Fruit fly (Drosophila melanogaster) whole organism, wandering third instar larva: Measurements from ENCODE around the gene CG32271.

Source experiments
- Abd-B ChIP-seq: fragments of >200 bp; optimal IDR thresholded peaks from 2 replicates; lab custom pipeline; 2017; ENCODE audit warnings: missing biosample characterization, missing genetic modification characterization
- CrebA ChIP-seq: fragments of 200-800 bp; sonication (Bioruptor generic); optimal IDR thresholded peaks from 2 replicates; lab custom pipeline; 2016; ENCODE audit warnings: missing biosample characterization, mild to moderate bottlenecking, missing genetic modification characterization, borderline replicate concordance
- Dfd ChIP-seq: fragments of >200 bp; optimal IDR thresholded peaks from 2 replicates; lab custom pipeline; 2017; ENCODE audit warnings: missing biosample characterization, missing genetic modification characterization
- Dif ChIP-seq: fragments of 200-275, 200-300 bp; sonication (Bioruptor generic); optimal IDR thresholded peaks from 2 replicates; lab custom pipeline; 2018; ENCODE audit warnings: missing biosample characterization, missing genetic modification characterization; ENCODE audit not compliant: partially characterized antibody
- GATAd ChIP-seq: sonication (Bioruptor generic); optimal IDR thresholded peaks from 2 replicates; lab custom pipeline; 2016; ENCODE audit warnings: missing biosample characterization, missing genetic modification characterization
- Hnf4 ChIP-seq: fragments of 200-800 bp; sonication (Bioruptor generic); optimal IDR thresholded peaks from 2 replicates; lab custom pipeline; 2016; ENCODE audit warnings: missing biosample characterization, mild to moderate bottlenecking, missing genetic modification characterization
- Hr78 ChIP-seq: fragments of >200 bp; optimal IDR thresholded peaks from 2 replicates; lab custom pipeline; 2017; ENCODE audit warnings: missing biosample characterization, missing genetic modification characterization
- Hr83 ChIP-seq: fragments of 200-300 bp; sonication (Bioruptor generic); optimal IDR thresholded peaks from 2 replicates; lab custom pipeline; 2016; ENCODE audit warnings: missing biosample characterization, mild to moderate bottlenecking, missing genetic modification characterization, moderate library complexity; ENCODE audit not compliant: poor library complexity, severe bottlenecking
- Jra ChIP-seq: sonication (Bioruptor generic); optimal IDR thresholded peaks from 2 replicates; lab custom pipeline; 2016; ENCODE audit warnings: missing biosample characterization, missing genetic modification characterization
- Mio ChIP-seq: sonication (Bioruptor generic); optimal IDR thresholded peaks from 2 replicates; lab custom pipeline; 2016; ENCODE audit warnings: missing biosample characterization, missing genetic modification characterization
- Myc ChIP-seq: fragments of >200 bp; optimal IDR thresholded peaks from 2 replicates; lab custom pipeline; 2017
- OdsH ChIP-seq: fragments of 200-800 bp; sonication (Bioruptor generic); optimal IDR thresholded peaks from 2 replicates; lab custom pipeline; 2016; ENCODE audit warnings: missing biosample characterization, mild to moderate bottlenecking, missing genetic modification characterization
- Rel ChIP-seq, 2 experiments: fragments of 200-800 bp; sonication (Bioruptor generic) in 1 of 2; optimal IDR thresholded peaks; 2 replicates in 1 of 2; 3 replicates in 1 of 2; lab custom pipeline; 2016 to 2019; ENCODE audit warnings: mild to moderate bottlenecking in 2 of 2, missing biosample characterization in 2 of 2, missing genetic modification characterization in 2 of 2, moderate library complexity in 1 of 2
- Sp1 ChIP-seq: fragments of 200-800 bp; sonication (Bioruptor generic); optimal IDR thresholded peaks from 3 replicates; lab custom pipeline; 2019; ENCODE audit warnings: missing biosample characterization, mild to moderate bottlenecking, missing genetic modification characterization, moderate library complexity
- Vsx2 ChIP-seq: fragments of 200-300, 225-300 bp; sonication (Bioruptor generic); optimal IDR thresholded peaks from 2 replicates; lab custom pipeline; 2018; ENCODE audit warnings: missing biosample characterization, missing genetic modification characterization; ENCODE audit not compliant: partially characterized antibody
- br ChIP-seq: fragments of 200-800 bp; sonication (Bioruptor generic); optimal IDR thresholded peaks from 2 replicates; lab custom pipeline; 2016; ENCODE audit warnings: missing biosample characterization, missing genetic modification characterization
- dl ChIP-seq, 2 experiments: fragments of 175-275, 200-275 bp in 1 of 2; fragments of 200-275 bp in 1 of 2; sonication (Bioruptor generic); optimal IDR thresholded peaks; lab custom pipeline; 2018; ENCODE audit warnings: mild to moderate bottlenecking in 2 of 2, missing biosample characterization in 2 of 2, missing genetic modification characterization in 2 of 2, moderate library complexity in 2 of 2; ENCODE audit not compliant: partially characterized antibody in 2 of 2, insufficient read depth in 1 of 2
- dmrt93B ChIP-seq: fragments of 200-800 bp; sonication (Bioruptor generic); optimal IDR thresholded peaks from 2 replicates; lab custom pipeline; 2018; ENCODE audit warnings: missing biosample characterization, mild to moderate bottlenecking, missing genetic modification characterization
- ey ChIP-seq: fragments of 200-800 bp; sonication (Bioruptor generic); optimal IDR thresholded peaks from 2 replicates; lab custom pipeline; 2016; ENCODE audit warnings: missing biosample characterization, missing genetic modification characterization
- foxo ChIP-seq, 2 experiments: fragments of 200-800 bp; sonication (Bioruptor generic); optimal IDR thresholded peaks; 2 replicates in 1 of 2; 3 replicates in 1 of 2; lab custom pipeline; 2016 to 2017; ENCODE audit warnings: missing biosample characterization in 2 of 2, missing genetic modification characterization in 2 of 2
- fru ChIP-seq: fragments of 200-800 bp; sonication (Bioruptor generic); optimal IDR thresholded peaks from 3 replicates; lab custom pipeline; 2016; ENCODE audit warnings: missing biosample characterization, mild to moderate bottlenecking, missing genetic modification characterization
- h ChIP-seq: fragments of 200-800 bp; sonication (Bioruptor generic); optimal IDR thresholded peaks from 3 replicates; lab custom pipeline; 2016; ENCODE audit warnings: missing biosample characterization, mild to moderate bottlenecking, missing genetic modification characterization
- lola ChIP-seq: fragments of >200 bp; optimal IDR thresholded peaks from 2 replicates; lab custom pipeline; 2017; ENCODE audit warnings: missing biosample characterization, missing genetic modification characterization
- pan ChIP-seq: fragments of >200 bp; optimal IDR thresholded peaks from 2 replicates; lab custom pipeline; 2017
- psq ChIP-seq: fragments of 200-800 bp; sonication (Bioruptor generic); optimal IDR thresholded peaks from 3 replicates; lab custom pipeline; 2017; ENCODE audit warnings: missing biosample characterization, mild to moderate bottlenecking, missing genetic modification characterization, moderate library complexity
- tai ChIP-seq: sonication (Bioruptor generic); optimal IDR thresholded peaks from 2 replicates; lab custom pipeline; 2016; ENCODE audit warnings: missing biosample characterization, missing genetic modification characterization
- usp ChIP-seq: fragments of >200 bp; optimal IDR thresholded peaks from 2 replicates; lab custom pipeline; 2017; ENCODE audit warnings: missing biosample characterization, missing genetic modification characterization
- woc ChIP-seq: sonication (Bioruptor generic); optimal IDR thresholded peaks from 2 replicates; lab custom pipeline; 2016; ENCODE audit warnings: missing biosample characterization, mild to moderate bottlenecking, missing genetic modification characterization

Gene CG32271

dm6 chr3L:3218859-3219258, 15.9 kb upstream of the CG32271 start, which contains the start of the genes hob and nSMase:
Gene hob (minus strand): TSS chr3L:3218920.
Gene nSMase (plus strand): TSS chr3L:3219156.
- no peak for TF ChIP-seq Jra (GFP tag; lab: Kevin White, UChicago)
- TF ChIP-seq br (GFP tag; lab: Kevin White, UChicago), result no peak
- no peak for TF ChIP-seq Hnf4 (GFP tag; lab: Kevin White, UChicago)
- TF ChIP-seq Myc (lab: Kevin White, UChicago), result no peak
- peak; percentile 34 for TF ChIP-seq OdsH (GFP tag; lab: Kevin White, UChicago)
- TF ChIP-seq Sp1, result no peak
- TF ChIP-seq Rel (GFP tag; optimal IDR thresholded peaks at IDR 0.05; lab: Kevin White, UChicago), result no peak
- TF ChIP-seq Rel (tag; optimal IDR thresholded peaks at IDR 0.05; lab: Kevin White, UChicago), result no peak
- TF ChIP-seq dl (GFP tag; optimal IDR thresholded peaks at IDR 0.05; lab: Kevin White, UChicago; ENCODE audit: insufficient read depth in 1 of 2, partially characterized antibody in 2 of 2), result no peak

DNA sequence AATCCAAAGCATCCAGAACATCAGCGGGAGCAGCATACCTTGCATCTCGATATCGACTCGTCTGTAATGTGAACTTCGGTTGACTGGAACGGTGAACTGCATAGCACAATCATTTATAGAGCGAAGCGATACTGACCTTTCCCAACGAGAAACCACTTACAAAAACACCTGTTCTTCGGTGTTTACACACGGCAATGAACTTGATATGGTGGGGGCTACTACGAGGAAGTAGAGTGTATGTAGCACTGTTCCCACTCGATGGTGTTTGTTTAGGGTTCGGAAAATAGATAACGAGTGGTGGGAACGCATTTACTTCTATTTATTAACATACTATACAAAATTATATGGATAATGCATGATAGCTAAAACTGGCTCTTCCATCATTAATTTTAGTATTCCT, 5.9 kb upstream of the CG32271 start, which contains the start of the genes CG32269 and CG32270:
TSS of gene CG32269 (minus strand) at position 91 of the 400 bp plus-strand sequence.
TSS of gene CG32270 (minus strand) at position 91 of the 400 bp plus-strand sequence.
- TF ChIP-seq usp (GFP tag; lab: Kevin White, UChicago) (no peak), br (GFP tag; lab: Kevin White, UChicago) (no peak), Rel (GFP tag; optimal IDR thresholded peaks at IDR 0.05; lab: Kevin White, UChicago) (no peak), Rel (tag; optimal IDR thresholded peaks at IDR 0.05; lab: Kevin White, UChicago) (no peak), Hr83 (peak; percentile 92)

dm6 chr3L:3206263-3206662, 3.3 kb upstream of the CG32271 start, which contains the start of gene CG33160:
Gene CG33160 (minus strand): TSS chr3L:3206363.
- TF ChIP-seq Dif (GFP tag; lab: Kevin White, UChicago) (no peak), Mio (GFP tag; lab: Kevin White, UChicago) (no peak), Vsx2 (GFP tag; lab: Kevin White, UChicago) (no peak), OdsH (GFP tag; lab: Kevin White, UChicago) (no peak), Dfd (GFP tag; lab: Kevin White, UChicago) (no peak), usp (GFP tag; lab: Kevin White, UChicago) (no peak), Rel (GFP tag; optimal IDR thresholded peaks at IDR 0.05; lab: Kevin White, UChicago) (no peak), Rel (tag; optimal IDR thresholded peaks at IDR 0.05; lab: Kevin White, UChicago) (no peak), fru (no peak), CrebA (GFP tag; lab: Kevin White, UChicago) (no peak), ey (no peak), GATAd (GFP tag; lab: Kevin White, UChicago) (no peak), psq (no peak), pan (no peak), h (GFP tag; lab: Kevin White, UChicago) (no peak), Sp1 (no peak), Jra (GFP tag; lab: Kevin White, UChicago) (no peak), woc (no peak), dl (GFP tag; optimal IDR thresholded peaks at IDR 0.05; lab: Kevin White, UChicago; ENCODE audit: insufficient read depth in 1 of 2, partially characterized antibody in 2 of 2) (no peak), dmrt93B (GFP tag; lab: Kevin White, UChicago) (no peak), lola (GFP tag; lab: Kevin White, UChicago) (no peak)

DNA sequence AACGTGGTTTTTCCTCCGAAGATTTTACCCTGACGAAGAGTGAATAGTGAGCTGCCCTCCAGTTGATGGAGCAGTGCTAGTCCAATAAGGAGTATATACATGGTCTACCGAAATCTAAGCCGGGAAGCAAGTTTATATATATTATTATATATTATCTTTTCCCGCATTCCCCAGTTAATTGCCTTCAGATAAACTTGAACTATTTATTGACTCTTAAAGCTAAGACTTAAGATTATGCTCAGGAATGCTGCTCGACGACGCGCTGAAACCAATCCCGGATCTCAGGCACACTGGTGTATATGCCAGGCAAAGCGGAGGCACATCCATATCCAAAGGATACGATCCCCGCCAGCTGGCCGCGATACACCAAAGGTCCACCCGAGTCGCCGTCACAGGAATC, 2.4 kb upstream of the CG32271 start, which contains the start of gene CG32277:
TSS of gene CG32277 (minus strand) at position 101 of the 400 bp plus-strand sequence.
- TF ChIP-seq foxo (GFP tag; optimal IDR thresholded peaks at IDR 0.05; lab: Kevin White, UChicago), result no peak
- TF ChIP-seq Sp1, result no peak
- TF ChIP-seq br (GFP tag; lab: Kevin White, UChicago), result no peak
- TF ChIP-seq tai (GFP tag; lab: Kevin White, UChicago), result no peak
- no peak for TF ChIP-seq Dfd (GFP tag; lab: Kevin White, UChicago)
- TF ChIP-seq Jra (GFP tag; lab: Kevin White, UChicago), result no peak
- no peak for TF ChIP-seq Dif (GFP tag; lab: Kevin White, UChicago)
- no peak for TF ChIP-seq Hr78
- TF ChIP-seq Abd-B (GFP tag; lab: Kevin White, UChicago), result no peak
- no peak for TF ChIP-seq Vsx2 (GFP tag; lab: Kevin White, UChicago)
- TF ChIP-seq Mio (GFP tag; lab: Kevin White, UChicago), result no peak
- TF ChIP-seq, all 38 proteins: peak for 0

DNA sequence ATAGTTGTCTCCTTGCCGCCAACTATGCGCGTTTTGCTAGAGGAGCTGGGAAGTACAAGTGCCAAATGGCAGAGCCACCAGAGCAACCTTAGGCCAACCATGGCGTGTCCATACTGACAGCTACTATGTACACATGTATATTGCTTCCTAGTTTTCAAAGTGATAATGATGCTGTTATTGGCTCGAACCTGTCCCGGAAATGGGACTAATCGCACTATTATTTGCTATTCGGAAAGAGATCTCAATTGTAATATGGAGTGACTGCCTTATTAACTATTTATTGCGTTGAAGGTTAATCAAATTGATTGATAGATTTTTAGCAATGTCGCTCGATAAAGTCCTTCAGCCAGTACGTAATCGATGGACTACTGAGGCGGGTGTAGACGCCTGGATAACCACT, 1.4 kb upstream of the CG32271 start, which contains the start of gene CG33159:
TSS of gene CG33159 (minus strand) at position 101 of the 400 bp plus-strand sequence.
- no peak for TF ChIP-seq Hr83
- TF ChIP-seq woc, result no peak
- TF ChIP-seq, all 38 proteins: peak for 0
